Worm (Caenorhabditis elegans): ENCODE results near the gene ZK688.1.

The ZK688.1 gene

DNA sequence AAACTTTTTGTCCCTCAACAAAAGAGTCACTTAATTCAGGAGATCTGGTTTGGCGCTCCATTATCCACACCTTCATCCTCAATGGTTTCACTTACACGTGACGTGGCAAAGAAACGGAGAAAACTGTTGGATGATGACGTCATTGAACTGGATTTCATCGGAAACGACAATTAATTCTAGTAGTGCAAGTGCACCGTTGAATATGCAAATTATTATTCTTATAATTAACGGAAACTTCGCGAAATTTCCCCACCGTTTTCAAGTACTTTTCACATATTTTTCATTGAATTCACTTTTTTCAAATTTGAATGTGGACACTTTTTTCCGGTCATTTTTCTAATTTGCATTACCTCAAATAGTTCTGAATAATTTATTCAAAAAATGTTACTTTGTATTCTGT is at the start of gene ZK688.1:
Gene ZK688.1, plus strand, starts transcription at position 301 of the 400 bp plus-strand sequence.
- TF ChIP-seq dao-5 (tag; optimal IDR thresholded peaks at IDR 0.05) (no peak), W03F9.2 (tag; optimal IDR thresholded peaks at IDR 0.05) (no peak), him-1 (tag; optimal IDR thresholded peaks at IDR 0.05) (no peak)

- TF ChIP-seq dao-5 (tag; optimal IDR thresholded peaks at IDR 0.05) (no peak), him-1 (tag; optimal IDR thresholded peaks at IDR 0.05) (no peak), W03F9.2 (tag; optimal IDR thresholded peaks at IDR 0.05) (no peak)
Observed at ce11 chrIII:7860885-7861284, 48.5 kb upstream of the ZK688.1 start, which contains the start of gene cuc-1. cuc-1 (minus strand) TSS chrIII:7860985.

- no peak for TF ChIP-seq dao-5 (tag; optimal IDR thresholded peaks at IDR 0.05)
- TF ChIP-seq W03F9.2 (tag; optimal IDR thresholded peaks at IDR 0.05), result no peak
- TF ChIP-seq him-1 (tag; optimal IDR thresholded peaks at IDR 0.05), result no peak
Observed at ce11 chrIII:7861535-7862120, 47.7 kb upstream of the ZK688.1 start, which contains the start of gene snr-5. snr-5 (plus strand) TSS chrIII:7862070.

DNA sequence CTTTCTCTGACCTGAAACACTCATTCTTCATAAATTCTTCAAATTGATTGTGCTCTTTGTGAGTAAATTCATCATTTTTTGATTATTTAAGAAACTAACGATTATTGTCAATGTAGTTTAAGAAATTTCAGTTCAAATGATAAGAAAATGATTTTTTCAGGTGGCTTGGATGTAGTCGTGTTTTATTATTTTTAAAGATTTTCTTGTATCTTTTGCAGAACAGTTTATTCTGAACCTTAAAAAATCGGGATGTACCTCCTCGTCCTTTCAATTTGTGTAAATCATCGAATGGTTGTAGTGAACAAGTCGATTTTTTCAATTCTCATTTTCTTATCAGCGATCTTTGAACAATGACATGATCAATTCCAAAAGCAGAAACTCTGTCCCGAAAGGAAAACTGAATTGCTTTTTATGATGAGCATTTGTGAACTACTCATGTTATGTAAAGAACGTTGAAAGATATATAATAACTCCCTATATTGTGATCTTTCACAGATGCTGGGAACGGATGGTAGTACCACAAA is 44.1 kb upstream of the ZK688.1 start, which contains the start of gene slc-17.3:
Gene slc-17.3, minus strand, starts transcription at position 51 of the 524 bp plus-strand sequence.
- no peak for TF ChIP-seq him-1 (tag; optimal IDR thresholded peaks at IDR 0.05)
- TF ChIP-seq dao-5 (tag; optimal IDR thresholded peaks at IDR 0.05), result no peak
- no peak for TF ChIP-seq W03F9.2 (tag; optimal IDR thresholded peaks at IDR 0.05)

ce11 chrIII:7866189-7866588 is 43.2 kb upstream of the ZK688.1 start, which contains the start of gene cup-4:
cup-4 (plus strand) TSS chrIII:7866489.
- TF ChIP-seq W03F9.2 (tag; optimal IDR thresholded peaks at IDR 0.05) (no peak), dao-5 (tag; optimal IDR thresholded peaks at IDR 0.05) (no peak)

ce11 chrIII:7872776-7873175 is 36.6 kb upstream of the ZK688.1 start:
- TF ChIP-seq dao-5 (tag; optimal IDR thresholded peaks at IDR 0.05) (no peak), him-1 (tag; optimal IDR thresholded peaks at IDR 0.05) (no peak), W03F9.2 (tag; optimal IDR thresholded peaks at IDR 0.05) (no peak)

ce11 chrIII:7873481-7873880 is 35.9 kb upstream of the ZK688.1 start, which contains the start of gene tyr-1:
tyr-1 (plus strand) TSS chrIII:7873781.
- TF ChIP-seq W03F9.2 (tag; optimal IDR thresholded peaks at IDR 0.05) (no peak), him-1 (tag; optimal IDR thresholded peaks at IDR 0.05) (no peak), dao-5 (tag; optimal IDR thresholded peaks at IDR 0.05) (no peak)

DNA sequence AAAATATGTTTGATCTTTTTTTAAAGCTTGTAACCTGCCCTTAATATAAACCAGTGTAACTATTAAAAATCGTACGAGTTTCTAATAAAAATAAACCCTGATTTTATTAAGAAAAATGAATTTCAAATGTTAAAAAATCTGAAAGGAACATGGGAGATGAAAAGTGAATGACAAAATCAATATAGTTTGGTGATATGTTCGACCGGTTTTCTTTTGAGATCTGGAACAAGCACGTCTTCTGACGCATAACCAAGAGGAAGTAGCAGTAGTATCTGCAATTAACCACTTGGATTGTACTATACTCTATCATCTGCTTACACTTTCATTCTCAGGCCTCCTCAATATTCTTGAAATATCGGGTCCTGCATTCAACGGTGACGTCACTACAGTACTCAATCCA is 32.3 kb upstream of the ZK688.1 start:
- TF ChIP-seq him-1 (tag; optimal IDR thresholded peaks at IDR 0.05) (no peak), W03F9.2 (tag; optimal IDR thresholded peaks at IDR 0.05) (no peak), dao-5 (tag; optimal IDR thresholded peaks at IDR 0.05) (no peak)

DNA sequence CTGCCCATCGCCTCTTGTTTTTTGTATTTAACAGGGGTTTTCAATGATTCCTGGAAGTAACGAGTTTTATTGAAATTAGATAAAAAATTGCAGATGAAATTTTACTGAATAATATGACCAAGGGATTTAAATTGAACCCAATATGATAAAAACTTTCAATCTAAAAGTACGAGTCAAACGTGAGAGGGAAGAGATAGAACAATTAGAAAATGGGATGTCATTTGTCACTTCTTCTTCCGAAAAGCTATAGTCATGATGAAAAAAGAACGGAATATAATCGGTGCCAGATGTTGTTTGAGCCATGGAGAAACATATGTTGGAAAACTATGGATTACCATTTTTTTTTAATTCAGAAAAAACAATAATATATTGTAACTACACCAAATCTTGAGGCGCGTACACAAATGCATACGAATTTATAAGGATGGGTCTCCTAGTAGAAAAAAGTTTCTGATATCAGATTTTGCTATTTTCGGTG is 30.5 kb upstream of the ZK688.1 start, which contains the start of gene sup-18:
Gene sup-18, minus strand, starts transcription at position 51 of the 478 bp plus-strand sequence.
- TF ChIP-seq him-1 (tag; optimal IDR thresholded peaks at IDR 0.05), result no peak
- TF ChIP-seq dao-5 (tag; optimal IDR thresholded peaks at IDR 0.05), result no peak
- no peak for TF ChIP-seq W03F9.2 (tag; optimal IDR thresholded peaks at IDR 0.05)

ce11 chrIII:7880132-7880715 is 29.1 kb upstream of the ZK688.1 start:
- TF ChIP-seq dao-5 (tag; optimal IDR thresholded peaks at IDR 0.05) (no peak), him-1 (tag; optimal IDR thresholded peaks at IDR 0.05) (no peak), W03F9.2 (tag; optimal IDR thresholded peaks at IDR 0.05) (no peak)

ce11 chrIII:7882900-7883299 is 26.5 kb upstream of the ZK688.1 start, which contains the start of gene ZK688.9:
ZK688.9 (minus strand) TSS chrIII:7883000.
- TF ChIP-seq him-1 (tag; optimal IDR thresholded peaks at IDR 0.05) (no peak), W03F9.2 (tag; optimal IDR thresholded peaks at IDR 0.05) (no peak), dao-5 (tag; optimal IDR thresholded peaks at IDR 0.05) (no peak)

DNA sequence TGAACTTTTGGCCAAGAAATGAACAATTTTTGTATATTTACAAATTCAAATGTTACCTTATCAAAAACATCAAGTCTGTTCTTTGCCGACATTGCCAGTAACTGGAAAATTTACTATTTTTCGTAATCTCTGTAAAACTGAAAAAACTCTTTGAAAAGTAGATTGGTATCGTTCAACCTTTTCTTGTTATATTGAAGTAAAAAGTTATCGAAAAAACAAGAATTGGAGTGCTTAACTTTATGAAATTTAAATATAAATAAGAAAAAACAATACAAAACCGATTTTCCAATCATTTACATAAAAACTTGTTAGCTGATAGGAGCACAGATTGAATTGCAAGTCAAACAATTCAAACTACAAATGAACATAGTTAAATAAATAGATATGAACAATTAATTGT is 24.5 kb upstream of the ZK688.1 start, which contains the start of gene ZK688.11:
Gene ZK688.11, minus strand, starts transcription at position 101 of the 400 bp plus-strand sequence.
- TF ChIP-seq dao-5 (tag; optimal IDR thresholded peaks at IDR 0.05) (no peak), him-1 (tag; optimal IDR thresholded peaks at IDR 0.05) (no peak), W03F9.2 (tag; optimal IDR thresholded peaks at IDR 0.05) (no peak)

DNA sequence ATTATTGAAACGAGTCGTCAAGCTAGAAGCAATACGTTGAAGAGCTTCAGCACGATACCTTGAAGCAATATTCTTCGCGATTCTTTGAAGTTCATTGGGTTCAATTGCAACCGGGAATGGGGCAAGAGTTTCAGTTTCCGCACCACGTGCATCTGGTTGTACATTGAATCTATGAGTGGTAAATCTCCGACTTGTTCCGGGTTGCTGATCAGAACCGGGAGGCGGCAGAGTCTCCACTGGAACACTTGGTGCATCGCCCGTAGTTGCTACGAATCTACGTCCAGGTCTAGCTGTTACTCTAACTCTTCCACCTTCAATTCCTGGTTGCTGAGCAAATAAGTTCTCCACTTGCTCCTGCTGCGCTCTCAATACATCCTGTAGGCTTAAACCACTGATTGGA is 20.3 kb upstream of the ZK688.1 start:
- TF ChIP-seq him-1 (tag; optimal IDR thresholded peaks at IDR 0.05) (no peak), W03F9.2 (tag; optimal IDR thresholded peaks at IDR 0.05) (no peak), dao-5 (tag; optimal IDR thresholded peaks at IDR 0.05) (no peak)

Measured in whole organism, L4/young adult.